Worm (Caenorhabditis elegans) whole organism, L1 larva: ENCODE results near the gene abu-7.

Source experiments
- C04F5.9 ChIP-seq: sonication (generic microtip); optimal IDR thresholded peaks from 2 replicates; lab custom pipeline; 2016; ENCODE audit warnings: missing genetic modification characterization, missing compliant biosample characterization
- aha-1 ChIP-seq: fragments of 150-350 bp; optimal IDR thresholded peaks from 2 replicates; lab custom pipeline; 2014; ENCODE audit warnings: missing biosample characterization, missing genetic modification characterization
- aly-2 ChIP-seq: fragments of 150-350 bp; optimal IDR thresholded peaks from 2 replicates; lab custom pipeline; 2014; ENCODE audit warnings: missing biosample characterization, missing genetic modification characterization
- ceh-63 ChIP-seq: fragments of 200-800 bp; sonication (Bioruptor generic); optimal IDR thresholded peaks from 2 replicates; lab custom pipeline; 2018; ENCODE audit warnings: mild to moderate bottlenecking, missing genetic modification characterization, missing compliant biosample characterization
- ceh-82 ChIP-seq, 3 experiments: fragments of 150-350 bp in 1 of 3; sonication (generic microtip) in 2 of 3; optimal IDR thresholded peaks; 2 replicates each; lab custom pipeline; 2014 to 2017; ENCODE audit warnings: missing biosample characterization in 3 of 3, missing genetic modification characterization in 3 of 3
- dpl-1 ChIP-seq, 3 experiments: fragments of 150-350 bp in 2 of 3; sonication (generic microtip) in 1 of 3; optimal IDR thresholded peaks; 2 replicates each; lab custom pipeline; 2014 to 2017; ENCODE audit warnings: missing biosample characterization in 3 of 3, missing genetic modification characterization in 3 of 3, missing genetic modification reagents in 3 of 3
- dsc-1 ChIP-seq: sonication (generic microtip); optimal IDR thresholded peaks from 2 replicates; lab custom pipeline; 2016; ENCODE audit warnings: mild to moderate bottlenecking, missing genetic modification characterization, missing compliant biosample characterization
- efl-1 ChIP-seq, 4 experiments: fragments of 150-350 bp; optimal IDR thresholded peaks in 3 of 4; peaks in 1 of 4; 1 replicate in 1 of 4; 2 replicates in 3 of 4; lab custom pipeline; 2014; ENCODE audit warnings: missing biosample characterization in 2 of 4, missing genetic modification characterization in 2 of 4, missing genetic modification reagents in 2 of 4
- efl-3 ChIP-seq: fragments of 200-800 bp; sonication (Bioruptor generic); optimal IDR thresholded peaks from 2 replicates; lab custom pipeline; 2018; ENCODE audit warnings: mild to moderate bottlenecking, missing genetic modification characterization, missing compliant biosample characterization
- egl-27 ChIP-seq, 2 experiments: fragments of 150-350 bp in 1 of 2; sonication (generic microtip); optimal IDR thresholded peaks; 3 replicates each; lab custom pipeline; 2017 to 2018; ENCODE audit warnings: missing biosample characterization in 2 of 2, missing genetic modification characterization in 2 of 2, missing genetic modification reagents in 2 of 2
- elt-2 ChIP-seq: sonication (generic microtip); optimal IDR thresholded peaks from 2 replicates; lab custom pipeline; 2016; ENCODE audit warnings: missing genetic modification characterization, mild to moderate bottlenecking, inconsistent platforms, missing compliant biosample characterization, missing genetic modification reagents
- elt-3 ChIP-seq, 6 experiments: fragments of 150-350 bp in 1 of 6; sonication (generic microtip); optimal IDR thresholded peaks; 2 replicates each; lab custom pipeline; 2017 to 2018; ENCODE audit warnings: missing biosample characterization in 6 of 6, missing genetic modification characterization in 6 of 6, inconsistent platforms in 1 of 6
- fkh-8 ChIP-seq: sonication (generic microtip); optimal IDR thresholded peaks from 2 replicates; lab custom pipeline; 2016; ENCODE audit warnings: mild to moderate bottlenecking, missing genetic modification characterization, missing compliant biosample characterization
- fos-1 ChIP-seq: fragments of 150-350 bp; optimal IDR thresholded peaks from 2 replicates; lab custom pipeline; 2014; ENCODE audit warnings: missing biosample characterization, missing genetic modification characterization
- grh-1 ChIP-seq: fragments of 200-800 bp; sonication (Bioruptor generic); IDR thresholded peaks from 2 replicates; pipeline ENCODE4 v1.3.6; 2022; ENCODE audit warnings: missing genetic modification reagents, missing genetic modification characterization, missing compliant biosample characterization
- irx-1 ChIP-seq: sonication (generic microtip); optimal IDR thresholded peaks from 2 replicates; lab custom pipeline; 2016; ENCODE audit warnings: missing genetic modification characterization, missing compliant biosample characterization
- isw-1 ChIP-seq: fragments of 200-800 bp; sonication (Bioruptor generic); IDR thresholded peaks from 2 replicates; pipeline ENCODE4 v1.3.6; 2022; ENCODE audit warnings: missing genetic modification characterization, missing compliant biosample characterization
- jun-1 ChIP-seq: fragments of 150-350 bp; optimal IDR thresholded peaks from 2 replicates; lab custom pipeline; 2014; ENCODE audit warnings: missing biosample characterization, missing genetic modification reagents, missing genetic modification characterization
- lin-13 ChIP-seq: fragments of 150-350 bp; optimal IDR thresholded peaks from 2 replicates; lab custom pipeline; 2014; ENCODE audit warnings: missing biosample characterization, missing genetic modification reagents, missing genetic modification characterization
- lin-14 ChIP-seq: fragments of 200-800 bp; sonication (Bioruptor generic); optimal IDR thresholded peaks from 2 replicates; lab custom pipeline; 2018; ENCODE audit warnings: mild to moderate bottlenecking, missing genetic modification characterization, moderate library complexity, missing compliant biosample characterization
- lin-15B ChIP-seq: fragments of 150-350 bp; sonication (generic microtip); optimal IDR thresholded peaks from 3 replicates; lab custom pipeline; 2014; ENCODE audit warnings: missing biosample characterization, missing genetic modification characterization
- lin-35 ChIP-seq, 2 experiments: fragments of 150-350 bp; optimal IDR thresholded peaks; 2 replicates each; lab custom pipeline; 2014; ENCODE audit warnings: missing biosample characterization in 2 of 2, missing genetic modification characterization in 2 of 2, missing genetic modification reagents in 2 of 2
- lin-39 ChIP-seq: fragments of 150-350 bp; optimal IDR thresholded peaks from 2 replicates; lab custom pipeline; 2014; ENCODE audit warnings: missing biosample characterization, missing genetic modification reagents, missing genetic modification characterization
- nhr-12 ChIP-seq: sonication (generic microtip); optimal IDR thresholded peaks from 2 replicates; lab custom pipeline; 2017; ENCODE audit warnings: missing biosample characterization, missing genetic modification characterization
- nhr-19 ChIP-seq: fragments of 200-800 bp; sonication (Bioruptor generic); conservative IDR thresholded peaks from 2 replicates; pipeline ENCODE4 v1.3.6; 2022; ENCODE audit warnings: missing genetic modification characterization, missing compliant biosample characterization
- nhr-20 ChIP-seq: sonication (generic microtip); optimal IDR thresholded peaks from 2 replicates; lab custom pipeline; 2016; ENCODE audit warnings: mild to moderate bottlenecking, missing genetic modification characterization, missing compliant biosample characterization
- nhr-237 ChIP-seq: fragments of 150-350 bp; optimal IDR thresholded peaks from 2 replicates; lab custom pipeline; 2014; ENCODE audit warnings: missing biosample characterization, missing genetic modification characterization
- nhr-28 ChIP-seq: fragments of 150-350 bp; optimal IDR thresholded peaks from 2 replicates; lab custom pipeline; 2014; ENCODE audit warnings: missing biosample characterization, missing genetic modification characterization
- nhr-77 ChIP-seq: fragments of 150-350 bp; optimal IDR thresholded peaks from 2 replicates; lab custom pipeline; 2014; ENCODE audit warnings: missing biosample characterization, missing genetic modification characterization
- nhr-85 ChIP-seq: sonication (generic microtip); peaks from one replicate; lab custom pipeline; 2016; ENCODE audit warnings: missing genetic modification characterization, inconsistent platforms, missing compliant biosample characterization
- pax-3 ChIP-seq: fragments of 200-800 bp; sonication (Bioruptor generic); optimal IDR thresholded peaks from 2 replicates; lab custom pipeline; 2018; ENCODE audit warnings: mild to moderate bottlenecking, missing genetic modification characterization, moderate library complexity, missing compliant biosample characterization
- pqm-1 ChIP-seq: sonication (generic microtip); optimal IDR thresholded peaks from 3 replicates; lab custom pipeline; 2017; ENCODE audit warnings: missing biosample characterization, missing genetic modification characterization
- rnt-1 ChIP-seq: sonication (generic microtip); optimal IDR thresholded peaks from 2 replicates; lab custom pipeline; 2016; ENCODE audit warnings: mild to moderate bottlenecking, missing genetic modification characterization, moderate library complexity, missing compliant biosample characterization
- snpc-4 ChIP-seq: fragments of 150-350 bp; optimal IDR thresholded peaks from 2 replicates; lab custom pipeline; 2014; ENCODE audit warnings: missing biosample characterization, missing genetic modification characterization
- snu-23 ChIP-seq: sonication (generic microtip); optimal IDR thresholded peaks from 2 replicates; lab custom pipeline; 2016; ENCODE audit warnings: missing genetic modification characterization, missing compliant biosample characterization
- sox-4 ChIP-seq: sonication (generic microtip); optimal IDR thresholded peaks from 2 replicates; lab custom pipeline; 2016; ENCODE audit warnings: missing genetic modification characterization, missing compliant biosample characterization
- swsn-7 ChIP-seq: sonication (generic microtip); optimal IDR thresholded peaks from 2 replicates; lab custom pipeline; 2016; ENCODE audit warnings: missing genetic modification characterization, missing compliant biosample characterization
- tlp-1 ChIP-seq: fragments of 150-350 bp; optimal IDR thresholded peaks from 2 replicates; lab custom pipeline; 2014; ENCODE audit warnings: missing biosample characterization, missing genetic modification characterization
- unc-30 ChIP-seq: sonication (generic microtip); optimal IDR thresholded peaks from 2 replicates; lab custom pipeline; 2017; ENCODE audit warnings: missing biosample characterization, missing genetic modification characterization
- unc-86 ChIP-seq: sonication (generic microtip); optimal IDR thresholded peaks from 2 replicates; lab custom pipeline; 2016; ENCODE audit warnings: missing genetic modification characterization, missing compliant biosample characterization
- unc-98 ChIP-seq: fragments of 200-800 bp; sonication (Bioruptor generic); IDR thresholded peaks from 2 replicates; pipeline ENCODE4 v1.3.6; 2022; ENCODE audit warnings: missing genetic modification characterization, missing compliant biosample characterization
- xbp-1 ChIP-seq: sonication (generic microtip); optimal IDR thresholded peaks from 2 replicates; lab custom pipeline; 2016; ENCODE audit warnings: missing genetic modification characterization, missing compliant biosample characterization
- zip-4 ChIP-seq: fragments of 200-800 bp; sonication (Bioruptor generic); optimal IDR thresholded peaks from 2 replicates; lab custom pipeline; 2018; ENCODE audit warnings: mild to moderate bottlenecking, missing genetic modification characterization, moderate library complexity, missing compliant biosample characterization

The abu-7 gene

DNA sequence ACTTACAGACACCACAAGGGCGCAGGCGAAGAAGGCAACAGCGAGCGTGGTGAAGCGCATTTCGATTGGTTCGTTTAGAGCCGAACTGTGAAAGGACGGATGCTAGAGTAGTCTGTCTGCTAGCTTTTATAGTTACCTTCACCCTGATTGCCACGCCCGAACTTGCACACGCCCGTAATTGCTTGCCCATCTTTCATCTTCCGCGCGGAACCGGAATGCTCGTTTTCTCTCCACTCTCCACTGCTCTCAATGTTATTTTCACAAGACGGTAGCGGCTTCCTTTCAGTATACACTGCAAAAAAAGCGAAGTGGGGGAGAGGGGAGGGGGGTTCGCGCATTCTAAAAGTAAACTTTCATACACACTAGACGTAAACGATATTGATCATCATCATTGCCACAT, 29.9 kb upstream of the abu-7 start, which contains the start of gene abu-8:
Gene abu-8, minus strand, starts transcription at position 101 of the 400 bp plus-strand sequence.
- TF ChIP-seq swsn-7 (no peak), ceh-82 (tag; optimal IDR thresholded peaks at IDR 0.05; lab: Kevin White, UChicago) (no peak), unc-86 (tag; lab: Kevin White, UChicago) (no peak), unc-30 (no peak), fkh-8 (no peak), sox-4 (tag; lab: Kevin White, UChicago) (no peak), zip-4 (no peak), nhr-237 (tag; lab: Kevin White, UChicago) (no peak), elt-2 (tag; lab: Kevin White, UChicago) (no peak), nhr-85 (tag; lab: Kevin White, UChicago) (no peak), nhr-77 (tag; lab: Kevin White, UChicago) (no peak), isw-1 (GFP tag; lab: Robert Waterston, UW) (no peak), tlp-1 (tag; lab: Kevin White, UChicago) (no peak), unc-98 (GFP tag; lab: Robert Waterston, UW) (no peak), snpc-4 (tag; lab: Kevin White, UChicago) (no peak), grh-1 (no peak), nhr-19 (no peak)

DNA sequence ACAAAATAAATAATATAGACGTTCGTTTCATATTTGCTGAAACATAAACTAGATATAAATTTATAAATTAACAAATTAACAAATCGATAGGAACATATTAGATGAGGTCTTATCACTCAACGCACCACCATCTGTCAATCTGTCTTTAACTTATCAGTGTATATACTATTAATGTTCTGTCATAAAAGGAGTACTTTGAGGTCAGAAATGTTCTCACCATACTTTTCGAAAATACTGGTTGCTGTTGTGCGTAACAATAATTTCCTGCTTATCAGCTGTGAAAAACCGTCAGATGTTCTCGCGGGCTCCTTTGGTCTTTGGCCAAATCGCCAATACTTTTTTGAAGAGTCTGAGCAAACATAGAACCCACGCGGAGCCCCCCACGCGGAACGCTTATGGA, 27.9 kb upstream of the abu-7 start, which contains the start of gene C03A7.13:
Gene C03A7.13, minus strand, starts transcription at position 43 of the 400 bp plus-strand sequence.
- TF ChIP-seq jun-1 (peak; percentile 8), efl-1 (optimal IDR thresholded peaks at IDR 0.05; lab: Kevin White, UChicago) (no peak), efl-1 (GFP tag; optimal IDR thresholded peaks at IDR 0.05 in 1 of 2; lab: Kevin White, UChicago) (peak in 1 of 2 experiments; percentile 51), ceh-63 (GFP tag; lab: Kevin White, UChicago) (no peak), lin-13 (GFP tag; lab: Kevin White, UChicago) (no peak), elt-2 (tag; lab: Kevin White, UChicago) (peak; percentile 25), lin-15B (tag; lab: Kevin White, UChicago) (no peak)

- no peak for TF ChIP-seq lin-35 (GFP tag; optimal IDR thresholded peaks at IDR 0.05; lab: Kevin White, UChicago)
- no peak for TF ChIP-seq dsc-1 (tag; lab: Kevin White, UChicago)
- TF ChIP-seq snpc-4 (tag; lab: Kevin White, UChicago), result no peak
- no peak for TF ChIP-seq snu-23 (GFP tag; lab: Kevin White, UChicago)
- TF ChIP-seq lin-14, result no peak
- no peak for TF ChIP-seq xbp-1
- TF ChIP-seq, all 84 proteins: peak for 0
Observed at ce11 chrV:5181612-5182011, 17.0 kb upstream of the abu-7 start, which contains the start of gene C03A7.2. C03A7.2 (plus strand) TSS chrV:5181912.

ce11 chrV:5178051-5178450, 13.5 kb upstream of the abu-7 start:
- TF ChIP-seq irx-1 (tag; lab: Kevin White, UChicago) (no peak), elt-2 (tag; lab: Kevin White, UChicago) (peak; percentile 6)

- TF ChIP-seq efl-1 (optimal IDR thresholded peaks at IDR 0.05; lab: Kevin White, UChicago) (no peak), efl-1 (GFP tag; optimal IDR thresholded peaks at IDR 0.05 in 1 of 2; lab: Kevin White, UChicago) (peak in 1 of 2 experiments; percentile 49), nhr-12 (tag; lab: Kevin White, UChicago) (no peak), isw-1 (GFP tag; lab: Robert Waterston, UW) (no peak)
Observed at ce11 chrV:5177209-5177608, 12.6 kb upstream of the abu-7 start, which contains the start of gene ugt-51. ugt-51 (minus strand) TSS chrV:5177309.

DNA sequence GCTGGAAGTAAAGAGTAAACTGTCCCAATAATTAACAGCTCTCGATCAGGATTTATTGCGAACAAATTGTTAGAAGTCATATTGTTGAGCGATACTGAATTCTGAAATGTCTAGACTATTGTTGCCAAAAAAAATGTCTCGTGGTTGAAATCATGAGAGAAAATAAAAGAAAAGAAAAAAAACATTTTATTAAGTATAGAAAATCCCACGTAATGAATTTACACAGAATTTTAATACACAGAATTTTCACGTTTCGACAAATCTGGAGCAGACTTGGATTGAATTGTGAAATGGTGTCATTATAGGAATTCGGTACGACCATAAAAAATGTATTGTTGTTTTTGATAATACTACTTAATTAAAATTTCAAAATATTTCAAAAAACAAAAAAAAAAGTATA, 8.3 kb upstream of the abu-7 start, which contains the start of gene srt-65:
Gene srt-65, minus strand, starts transcription at position 101 of the 400 bp plus-strand sequence.
- no peak for TF ChIP-seq egl-27 (tag; optimal IDR thresholded peaks at IDR 0.05; lab: Kevin White, UChicago)
- TF ChIP-seq nhr-20 (tag; lab: Kevin White, UChicago), result no peak
- no peak for TF ChIP-seq fos-1 (tag; lab: Kevin White, UChicago)
- no peak for TF ChIP-seq fkh-8
- no peak for TF ChIP-seq tlp-1 (tag; lab: Kevin White, UChicago)
- TF ChIP-seq nhr-19, result no peak
- TF ChIP-seq aha-1 (tag; lab: Kevin White, UChicago), result no peak
- TF ChIP-seq aly-2 (tag; lab: Kevin White, UChicago), result no peak
- no peak for TF ChIP-seq C04F5.9 (tag; lab: Kevin White, UChicago)
- TF ChIP-seq efl-3 (GFP tag; lab: Kevin White, UChicago), result no peak
- TF ChIP-seq pax-3 (tag; lab: Kevin White, UChicago), result no peak
- TF ChIP-seq lin-39, result no peak
- no peak for TF ChIP-seq pqm-1 (tag; lab: Kevin White, UChicago)
- no peak for TF ChIP-seq elt-3 (tag; optimal IDR thresholded peaks at IDR 0.05; lab: Kevin White, UChicago)
- no peak for TF ChIP-seq nhr-28 (tag; lab: Kevin White, UChicago)
- no peak for TF ChIP-seq dpl-1 (GFP tag; optimal IDR thresholded peaks at IDR 0.05; lab: Kevin White, UChicago)
- TF ChIP-seq rnt-1 (tag; lab: Kevin White, UChicago), result no peak
